Worm (Caenorhabditis elegans) whole organism, L4/young adult: ENCODE results near the gene smcl-1.

Experiments used
- W03F9.2 ChIP-seq: fragments of 150-350 bp; optimal IDR thresholded peaks from 2 replicates; lab custom pipeline; 2014; ENCODE audit warnings: missing biosample characterization, missing genetic modification characterization
- him-1 ChIP-seq: sonication (generic microtip); optimal IDR thresholded peaks from 2 replicates; lab custom pipeline; 2016; ENCODE audit warnings: missing genotype, missing genetic modification reagents, missing genetic modification characterization, missing compliant biosample characterization

DNA sequence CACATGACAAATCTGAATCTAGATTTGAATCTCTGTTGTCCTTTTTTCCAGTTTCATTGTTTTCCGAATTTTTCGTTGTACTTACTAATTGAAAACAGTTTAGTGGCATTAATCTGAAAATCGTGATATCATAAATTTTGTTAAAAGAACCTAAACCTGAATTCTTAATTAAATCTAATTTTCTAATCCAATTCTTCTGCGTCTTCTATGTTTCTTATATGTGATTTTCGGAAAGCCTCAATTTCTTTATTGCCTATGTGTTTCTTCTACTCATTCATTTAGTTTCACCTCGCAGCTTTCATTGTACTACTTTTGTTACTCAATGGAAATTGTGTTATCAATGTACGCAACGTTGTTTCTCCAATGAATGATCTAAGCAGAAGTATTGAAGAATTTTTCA, 50.5 kb downstream of the smcl-1 start:
- TF ChIP-seq W03F9.2 (tag; lab: Kevin White, UChicago): no peak
- no peak for TF ChIP-seq him-1 (tag; lab: Kevin White, UChicago)
